Fruit fly (Drosophila melanogaster) whole organism, wandering third instar larva: Measurements from ENCODE around the gene Ilp4.
A peak's percentile ranks its signal among the peaks of the same experiment; 100 is the strongest.

ENCODE experiments used
- Abd-B ChIP-seq: fragments of >200 bp; optimal IDR thresholded peaks from 2 replicates; lab custom pipeline; 2017; ENCODE audit warnings: missing biosample characterization, missing genetic modification characterization
- CG32264 ChIP-seq: fragments of 200-800 bp; sonication (Bioruptor generic); optimal IDR thresholded peaks from 2 replicates; lab custom pipeline; 2016; ENCODE audit warnings: missing biosample characterization, missing genetic modification characterization
- CG9705 ChIP-seq: fragments of 200-800 bp; sonication (Bioruptor generic); optimal IDR thresholded peaks from 2 replicates; lab custom pipeline; 2018; ENCODE audit warnings: missing biosample characterization, mild to moderate bottlenecking, missing genetic modification characterization
- CrebA ChIP-seq: fragments of 200-800 bp; sonication (Bioruptor generic); optimal IDR thresholded peaks from 2 replicates; lab custom pipeline; 2016; ENCODE audit warnings: missing biosample characterization, mild to moderate bottlenecking, missing genetic modification characterization, borderline replicate concordance
- Dfd ChIP-seq: fragments of >200 bp; optimal IDR thresholded peaks from 2 replicates; lab custom pipeline; 2017; ENCODE audit warnings: missing biosample characterization, missing genetic modification characterization
- Dif ChIP-seq: fragments of 200-275, 200-300 bp; sonication (Bioruptor generic); optimal IDR thresholded peaks from 2 replicates; lab custom pipeline; 2018; ENCODE audit warnings: missing biosample characterization, missing genetic modification characterization; ENCODE audit not compliant: partially characterized antibody
- HLH106 ChIP-seq: fragments of 200-800 bp; optimal IDR thresholded peaks from 3 replicates; lab custom pipeline; 2019; ENCODE audit warnings: missing biosample characterization, mild to moderate bottlenecking, missing genetic modification characterization, moderate library complexity
- Hr78 ChIP-seq: fragments of >200 bp; optimal IDR thresholded peaks from 2 replicates; lab custom pipeline; 2017; ENCODE audit warnings: missing biosample characterization, missing genetic modification characterization
- Hr83 ChIP-seq: fragments of 200-300 bp; sonication (Bioruptor generic); optimal IDR thresholded peaks from 2 replicates; lab custom pipeline; 2016; ENCODE audit warnings: missing biosample characterization, mild to moderate bottlenecking, missing genetic modification characterization, moderate library complexity; ENCODE audit not compliant: poor library complexity, severe bottlenecking
- Jra ChIP-seq: sonication (Bioruptor generic); optimal IDR thresholded peaks from 2 replicates; lab custom pipeline; 2016; ENCODE audit warnings: missing biosample characterization, missing genetic modification characterization
- Mio ChIP-seq: sonication (Bioruptor generic); optimal IDR thresholded peaks from 2 replicates; lab custom pipeline; 2016; ENCODE audit warnings: missing biosample characterization, missing genetic modification characterization
- Myc ChIP-seq: fragments of >200 bp; optimal IDR thresholded peaks from 2 replicates; lab custom pipeline; 2017
- N ChIP-seq: fragments of >200 bp; optimal IDR thresholded peaks from 2 replicates; lab custom pipeline; 2018; ENCODE audit warnings: missing biosample characterization, missing external identifiers, missing genetic modification characterization
- Rel ChIP-seq, 2 experiments: fragments of 200-800 bp; sonication (Bioruptor generic) in 1 of 2; optimal IDR thresholded peaks; 2 replicates in 1 of 2; 3 replicates in 1 of 2; lab custom pipeline; 2016 to 2019; ENCODE audit warnings: mild to moderate bottlenecking in 2 of 2, missing biosample characterization in 2 of 2, missing genetic modification characterization in 2 of 2, moderate library complexity in 1 of 2
- Sp1 ChIP-seq: fragments of 200-800 bp; sonication (Bioruptor generic); optimal IDR thresholded peaks from 3 replicates; lab custom pipeline; 2019; ENCODE audit warnings: missing biosample characterization, mild to moderate bottlenecking, missing genetic modification characterization, moderate library complexity
- Vsx2 ChIP-seq: fragments of 200-300, 225-300 bp; sonication (Bioruptor generic); optimal IDR thresholded peaks from 2 replicates; lab custom pipeline; 2018; ENCODE audit warnings: missing biosample characterization, missing genetic modification characterization; ENCODE audit not compliant: partially characterized antibody
- br ChIP-seq: fragments of 200-800 bp; sonication (Bioruptor generic); optimal IDR thresholded peaks from 2 replicates; lab custom pipeline; 2016; ENCODE audit warnings: missing biosample characterization, missing genetic modification characterization
- brk ChIP-seq: fragments of 200-800 bp; sonication (Bioruptor generic); optimal IDR thresholded peaks from 2 replicates; lab custom pipeline; 2016; ENCODE audit warnings: missing biosample characterization, mild to moderate bottlenecking, missing genetic modification characterization
- dmrt93B ChIP-seq: fragments of 200-800 bp; sonication (Bioruptor generic); optimal IDR thresholded peaks from 2 replicates; lab custom pipeline; 2018; ENCODE audit warnings: missing biosample characterization, mild to moderate bottlenecking, missing genetic modification characterization
- ey ChIP-seq: fragments of 200-800 bp; sonication (Bioruptor generic); optimal IDR thresholded peaks from 2 replicates; lab custom pipeline; 2016; ENCODE audit warnings: missing biosample characterization, missing genetic modification characterization
- fru ChIP-seq: fragments of 200-800 bp; sonication (Bioruptor generic); optimal IDR thresholded peaks from 3 replicates; lab custom pipeline; 2016; ENCODE audit warnings: missing biosample characterization, mild to moderate bottlenecking, missing genetic modification characterization
- jim ChIP-seq: fragments of 175-275, 200-325 bp; sonication (Bioruptor generic); optimal IDR thresholded peaks from 2 replicates; lab custom pipeline; 2016; ENCODE audit warnings: missing biosample characterization, mild to moderate bottlenecking, missing genetic modification characterization
- pan ChIP-seq: fragments of >200 bp; optimal IDR thresholded peaks from 2 replicates; lab custom pipeline; 2017
- psq ChIP-seq: fragments of 200-800 bp; sonication (Bioruptor generic); optimal IDR thresholded peaks from 3 replicates; lab custom pipeline; 2017; ENCODE audit warnings: missing biosample characterization, mild to moderate bottlenecking, missing genetic modification characterization, moderate library complexity
- rgr ChIP-seq: fragments of 200-800 bp; sonication (Bioruptor generic); optimal IDR thresholded peaks from 3 replicates; lab custom pipeline; 2016; ENCODE audit warnings: missing biosample characterization, mild to moderate bottlenecking, missing genetic modification characterization
- sage ChIP-seq: fragments of 200-800 bp; sonication (Bioruptor generic); optimal IDR thresholded peaks from 2 replicates; lab custom pipeline; 2016; ENCODE audit warnings: missing biosample characterization, mild to moderate bottlenecking, missing genetic modification characterization
- sv ChIP-seq: fragments of 200-800 bp; sonication (Bioruptor generic); optimal IDR thresholded peaks from 3 replicates; lab custom pipeline; 2016; ENCODE audit warnings: missing biosample characterization, missing genetic modification characterization
- usp ChIP-seq: fragments of >200 bp; optimal IDR thresholded peaks from 2 replicates; lab custom pipeline; 2017; ENCODE audit warnings: missing biosample characterization, missing genetic modification characterization
- woc ChIP-seq: sonication (Bioruptor generic); optimal IDR thresholded peaks from 2 replicates; lab custom pipeline; 2016; ENCODE audit warnings: missing biosample characterization, mild to moderate bottlenecking, missing genetic modification characterization

Gene Ilp4

DNA sequence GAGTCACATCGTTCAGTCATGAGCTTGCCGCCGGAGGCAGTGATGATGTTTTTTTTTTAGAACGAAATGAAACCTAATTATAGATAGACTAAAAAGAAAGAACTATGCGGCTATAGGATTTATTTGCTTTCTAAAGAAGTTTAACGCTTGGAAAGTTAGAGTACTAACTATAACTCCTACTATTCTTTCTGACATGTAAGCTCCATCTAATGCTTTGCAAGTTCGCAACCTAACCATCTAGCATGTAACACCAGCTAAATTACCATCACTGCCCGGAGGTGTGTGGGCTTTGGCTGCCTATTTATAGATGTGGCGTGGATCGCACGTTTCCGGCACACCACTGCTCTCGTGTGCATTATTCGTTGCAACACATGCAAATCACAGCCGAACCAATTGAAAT lies 38.0 kb upstream of the Ilp4 start:
- TF ChIP-seq Rel (GFP tag; optimal IDR thresholded peaks at IDR 0.05; lab: Kevin White, UChicago) (no peak), Rel (tag; optimal IDR thresholded peaks at IDR 0.05; lab: Kevin White, UChicago) (no peak), psq (GFP tag; lab: Kevin White, UChicago) (no peak), HLH106 (tag; lab: Kevin White, UChicago) (no peak), ey (no peak), jim (GFP tag; lab: Kevin White, UChicago) (no peak), Mio (GFP tag; lab: Kevin White, UChicago) (no peak), Dif (GFP tag; lab: Kevin White, UChicago) (no peak), rgr (GFP tag; lab: Kevin White, UChicago) (no peak), CG32264 (no peak)
- TF ChIP-seq, all 38 proteins: peak for 0

DNA sequence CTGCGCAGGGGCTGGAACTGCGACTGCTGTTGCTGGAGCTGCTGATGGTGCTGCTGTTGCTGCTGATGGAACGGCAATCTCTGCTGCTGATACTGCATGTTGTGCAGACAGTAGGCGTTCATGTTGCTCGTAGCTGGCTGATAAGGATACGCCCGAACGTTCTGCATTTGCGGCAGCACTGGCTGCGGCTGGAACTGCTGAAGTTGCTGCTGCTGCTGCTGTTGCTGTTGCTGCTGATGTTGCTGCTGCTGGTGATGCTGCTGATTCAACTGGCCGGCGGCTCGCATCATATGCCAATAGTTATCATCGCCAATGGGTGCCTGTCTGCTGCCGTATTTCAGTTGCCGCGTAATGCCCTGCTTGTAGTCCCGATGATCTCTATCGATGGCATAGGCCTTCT lies 36.6 kb upstream of the Ilp4 start:
- TF ChIP-seq CrebA (GFP tag; lab: Kevin White, UChicago) = no peak
- TF ChIP-seq Dfd (GFP tag; lab: Kevin White, UChicago) = peak; percentile 95

DNA sequence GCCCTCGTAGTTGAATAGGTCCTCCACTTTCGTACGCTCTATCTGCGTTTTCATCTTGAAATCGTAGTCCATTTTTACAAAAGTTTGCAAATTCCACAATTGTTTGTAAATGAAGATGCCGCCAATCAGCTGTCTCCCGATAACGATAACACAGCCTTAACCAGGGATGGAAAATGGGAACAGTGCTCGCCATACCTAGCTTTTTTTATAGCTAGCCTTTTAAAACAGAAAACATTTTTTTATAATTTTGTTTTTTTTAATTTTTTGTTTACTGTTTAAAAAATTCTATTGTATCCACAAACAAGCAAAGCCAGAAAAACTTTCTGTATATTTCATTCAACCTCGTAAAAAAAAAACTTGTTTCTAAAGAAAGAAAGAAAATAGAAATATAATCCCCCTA lies 34.5 kb upstream of the Ilp4 start, which contains the start of gene Cdk8:
Cdk8 (minus strand) TSS at position 137 of the 400 bp plus-strand sequence.
- TF ChIP-seq brk (GFP tag; lab: Kevin White, UChicago) (no peak), fru (GFP tag; lab: Kevin White, UChicago) (no peak), sv (GFP tag; lab: Kevin White, UChicago) (peak; percentile 2), Sp1 (no peak), Abd-B (GFP tag; lab: Kevin White, UChicago) (no peak), dmrt93B (GFP tag; lab: Kevin White, UChicago) (no peak), psq (GFP tag; lab: Kevin White, UChicago) (no peak), woc (GFP tag; lab: Kevin White, UChicago) (no peak), sage (GFP tag; lab: Kevin White, UChicago) (no peak), usp (GFP tag; lab: Kevin White, UChicago) (no peak), Vsx2 (GFP tag; lab: Kevin White, UChicago) (no peak), br (GFP tag; lab: Kevin White, UChicago) (no peak), Myc (peak; percentile 55), Hr78 (GFP tag; lab: Kevin White, UChicago) (no peak), CG9705 (GFP tag; lab: Kevin White, UChicago) (no peak), Rel (GFP tag; optimal IDR thresholded peaks at IDR 0.05; lab: Kevin White, UChicago) (no peak), Rel (tag; optimal IDR thresholded peaks at IDR 0.05; lab: Kevin White, UChicago) (no peak), CrebA (GFP tag; lab: Kevin White, UChicago) (no peak)

DNA sequence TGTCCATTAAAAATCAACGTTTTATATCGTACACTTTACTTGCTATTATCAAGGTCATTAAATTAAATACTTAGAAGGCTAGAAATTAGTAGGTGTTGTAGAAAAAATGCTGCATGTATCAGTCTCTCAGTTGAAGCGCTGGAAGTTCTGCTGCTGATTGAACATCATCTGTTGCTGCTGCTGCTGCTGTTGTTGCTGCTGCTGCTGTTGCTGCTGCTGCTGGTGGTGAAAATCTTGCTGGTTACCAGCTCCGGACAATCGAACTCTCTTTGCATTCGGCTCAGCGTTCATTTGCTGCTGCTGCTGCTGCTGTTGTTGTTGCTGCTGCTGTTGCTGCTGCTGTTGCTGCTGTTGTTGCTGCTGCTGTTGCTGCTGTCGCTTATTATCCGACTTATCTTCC lies 33.0 kb upstream of the Ilp4 start:
- peak; percentile 92 for TF ChIP-seq Dfd (GFP tag; lab: Kevin White, UChicago)
- no peak for TF ChIP-seq Jra (GFP tag; lab: Kevin White, UChicago)
- no peak for TF ChIP-seq Rel (GFP tag; optimal IDR thresholded peaks at IDR 0.05; lab: Kevin White, UChicago)
- no peak for TF ChIP-seq Rel (tag; optimal IDR thresholded peaks at IDR 0.05; lab: Kevin White, UChicago)
- TF ChIP-seq CG9705 (GFP tag; lab: Kevin White, UChicago) = no peak

DNA sequence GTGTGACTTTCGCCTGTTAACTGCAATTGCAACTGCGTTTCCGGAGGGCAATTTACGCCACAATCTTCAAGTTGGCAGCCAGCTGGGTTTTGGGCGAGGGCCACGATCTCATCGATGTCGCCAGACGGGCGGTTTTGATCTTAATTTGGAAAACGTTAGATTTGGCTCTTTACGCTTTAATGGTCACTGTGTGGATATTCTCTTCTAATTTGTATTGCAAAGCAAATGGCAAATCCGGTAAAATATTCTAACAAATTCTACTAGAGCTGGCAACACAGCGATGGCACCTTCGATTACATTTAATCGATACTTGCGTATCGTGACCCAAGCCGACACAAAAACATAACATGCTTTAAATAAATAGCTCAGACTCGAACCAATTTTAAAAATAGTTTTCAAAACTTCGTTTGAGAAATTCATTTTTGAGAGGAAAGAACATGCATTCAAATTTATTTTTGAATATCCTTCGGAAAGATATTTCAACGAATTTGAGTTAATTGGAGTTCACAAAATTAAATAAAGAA lies 32.5 kb upstream of the Ilp4 start, which contains the start of gene I-2:
I-2 (minus strand) TSS at position 282 of the 524 bp plus-strand sequence.
- no peak for TF ChIP-seq br (GFP tag; lab: Kevin White, UChicago)
- TF ChIP-seq brk (GFP tag; lab: Kevin White, UChicago) = no peak
- no peak for TF ChIP-seq N (GFP tag; lab: Kevin White, UChicago)
- TF ChIP-seq Hr83 = no peak
- no peak for TF ChIP-seq Dfd (GFP tag; lab: Kevin White, UChicago)
- no peak for TF ChIP-seq Abd-B (GFP tag; lab: Kevin White, UChicago)

DNA sequence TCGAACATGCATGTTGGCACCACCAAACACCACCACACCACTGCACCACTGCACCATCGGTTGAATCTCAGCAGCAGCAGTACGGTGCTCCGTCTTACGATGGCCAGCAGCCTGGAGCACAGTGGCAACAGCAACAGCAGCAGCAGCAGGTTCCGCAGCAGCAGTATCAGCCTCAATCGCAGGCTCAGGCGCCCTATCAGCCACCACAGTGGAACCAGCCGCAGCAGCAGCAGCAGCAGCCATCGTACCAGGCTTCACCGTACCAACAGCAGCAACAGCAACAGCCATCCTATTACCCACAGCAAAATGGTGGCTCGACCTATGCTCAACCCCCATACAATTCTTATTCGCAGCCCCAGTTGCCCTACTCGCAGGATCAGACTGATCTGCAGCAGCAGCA lies 28.1 kb upstream of the Ilp4 start:
- no peak for TF ChIP-seq br (GFP tag; lab: Kevin White, UChicago)
- no peak for TF ChIP-seq sage (GFP tag; lab: Kevin White, UChicago)
- TF ChIP-seq Dfd (GFP tag; lab: Kevin White, UChicago) = peak; percentile 93
- no peak for TF ChIP-seq pan
